Worm (Caenorhabditis elegans) whole organism, late embryonic: ENCODE data around the gene ceh-48.

Experiments
- ceh-2 ChIP-seq: sonication (generic microtip); optimal IDR thresholded peaks from 2 replicates; lab custom pipeline; 2016; ENCODE audit warnings: missing genotype, missing genetic modification characterization, missing compliant biosample characterization
- ceh-30 ChIP-seq: fragments of 150-350 bp; optimal IDR thresholded peaks from 2 replicates; lab custom pipeline; 2014; ENCODE audit warnings: missing biosample characterization, missing genetic modification characterization
- ceh-6 ChIP-seq: fragments of 200-800 bp; sonication (Bioruptor generic); optimal IDR thresholded peaks from 2 replicates; lab custom pipeline; 2018; ENCODE audit warnings: mild to moderate bottlenecking, missing genetic modification characterization, missing compliant biosample characterization
- ceh-9 ChIP-seq: sonication (generic microtip); optimal IDR thresholded peaks from 2 replicates; lab custom pipeline; 2016; ENCODE audit warnings: mild to moderate bottlenecking, missing genetic modification characterization, inconsistent platforms, missing compliant biosample characterization
- che-1 ChIP-seq: sonication (generic microtip); optimal IDR thresholded peaks from 2 replicates; lab custom pipeline; 2016; ENCODE audit warnings: mild to moderate bottlenecking, missing genetic modification characterization, missing compliant biosample characterization
- dve-1 ChIP-seq: sonication (generic microtip); optimal IDR thresholded peaks from 2 replicates; lab custom pipeline; 2017; ENCODE audit warnings: antibody characterized with exemption, mild to moderate bottlenecking, missing genetic modification characterization, missing compliant biosample characterization
- hlh-8 ChIP-seq: sonication (generic microtip); optimal IDR thresholded peaks from 2 replicates; lab custom pipeline; 2016; ENCODE audit warnings: missing genotype, missing genetic modification characterization, missing compliant biosample characterization
- lin-11 ChIP-seq: fragments of 200-800 bp; sonication (Bioruptor generic); optimal IDR thresholded peaks from 2 replicates; lab custom pipeline; 2018; ENCODE audit warnings: mild to moderate bottlenecking, missing genetic modification characterization, missing compliant biosample characterization
- pag-3 ChIP-seq: sonication (generic microtip); optimal IDR thresholded peaks from 2 replicates; lab custom pipeline; 2016; ENCODE audit warnings: missing compliant biosample characterization, missing genetic modification characterization, borderline replicate concordance
- sdc-2 ChIP-seq: sonication (generic microtip); optimal IDR thresholded peaks from 2 replicates; lab custom pipeline; 2016; ENCODE audit warnings: missing genotype, missing genetic modification characterization, missing compliant biosample characterization
- sox-4 ChIP-seq: sonication (generic microtip); optimal IDR thresholded peaks from 2 replicates; lab custom pipeline; 2017; ENCODE audit warnings: mild to moderate bottlenecking, missing genetic modification characterization, inconsistent platforms, missing compliant biosample characterization

Gene ceh-48

ce11 chrIV:6852727-6853126 is 40.8 kb downstream of the ceh-48 start:
- TF ChIP-seq ceh-9 (tag; lab: Kevin White, UChicago) (no peak), ceh-6 (no peak), dve-1 (no peak), hlh-8 (tag; lab: Kevin White, UChicago) (no peak), sox-4 (tag; lab: Kevin White, UChicago) (no peak), pag-3 (tag; lab: Kevin White, UChicago) (no peak), ceh-30 (no peak)
- TF ChIP-seq, all 69 proteins: peak for 0

DNA sequence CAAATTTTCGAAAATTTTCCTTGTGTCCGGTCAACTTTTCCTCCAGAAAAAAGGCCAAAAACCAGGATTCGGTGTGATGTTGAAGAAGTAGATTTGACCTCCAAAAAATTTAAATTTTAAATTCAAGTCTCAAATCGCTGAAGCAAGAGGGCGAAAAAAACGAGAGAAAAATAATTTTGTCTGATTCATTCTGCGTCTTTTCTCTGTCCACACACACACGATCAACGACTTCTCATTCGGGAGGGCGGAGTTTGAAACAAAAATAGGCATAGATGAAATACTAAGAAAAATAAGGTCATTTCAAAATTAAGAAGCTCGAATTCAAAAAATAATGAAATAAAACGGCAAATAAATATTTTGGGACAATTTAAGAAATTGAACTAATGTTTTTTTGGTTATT is 47.4 kb downstream of the ceh-48 start, which contains the start of gene R13H7.2:
R13H7.2 (minus strand) TSS at position 101 of the 400 bp plus-strand sequence.
- TF ChIP-seq ceh-2 = no peak
- no peak for TF ChIP-seq che-1
- TF ChIP-seq sdc-2 = no peak
- TF ChIP-seq lin-11 (tag; lab: Kevin White, UChicago) = no peak
